Fruit fly (Drosophila melanogaster) whole organism, embryonic: ENCODE results near the gene CG9928.

ENCODE experiments used
- Ada2b ChIP-seq: fragments of 200-800 bp; sonication (Bioruptor generic); IDR thresholded peaks from 2 replicates; pipeline ENCODE4 v1.3.6; 2022; ENCODE audit warnings: missing biosample characterization, missing genetic modification characterization
- Atf-2 ChIP-seq: fragments of 200-800 bp; sonication (Bioruptor generic); optimal IDR thresholded peaks from 2 replicates; lab custom pipeline; 2016; ENCODE audit warnings: missing biosample characterization, missing genetic modification characterization
- Atf6 ChIP-seq: fragments of 200-800 bp; sonication (Bioruptor generic); IDR thresholded peaks from 2 replicates; pipeline ENCODE4 v1.3.6; 2022; ENCODE audit warnings: missing biosample characterization, missing genetic modification characterization
- Blimp-1 ChIP-seq: fragments of 200-800 bp; sonication (Bioruptor generic); optimal IDR thresholded peaks from 3 replicates; lab custom pipeline; 2018; ENCODE audit warnings: missing biosample characterization, missing genetic modification characterization, mild to moderate bottlenecking, moderate library complexity, missing genetic modification reagents
- CG12659 ChIP-seq: fragments of 200-800 bp; sonication (Bioruptor generic); optimal IDR thresholded peaks from 3 replicates; lab custom pipeline; 2017; ENCODE audit warnings: mild to moderate bottlenecking, missing biosample characterization, missing genetic modification reagents, missing genetic modification characterization
- CG1602 ChIP-seq: fragments of 200-800 bp; sonication (Bioruptor generic); optimal IDR thresholded peaks from 3 replicates; lab custom pipeline; 2016; ENCODE audit warnings: missing biosample characterization, missing genetic modification characterization
- CG17359 ChIP-seq: fragments of 200-800 bp; sonication (Bioruptor generic); optimal IDR thresholded peaks from 3 replicates; lab custom pipeline; 2018; ENCODE audit warnings: missing biosample characterization, mild to moderate bottlenecking, missing genetic modification characterization, moderate library complexity
- CG18599 ChIP-seq: fragments of 200-800 bp; sonication (Bioruptor generic); optimal IDR thresholded peaks from 3 replicates; lab custom pipeline; 2017; ENCODE audit warnings: missing biosample characterization, missing genetic modification characterization, mild to moderate bottlenecking, moderate library complexity, missing genetic modification reagents
- CG31224 ChIP-seq: fragments of 200-800 bp; sonication (Bioruptor generic); IDR thresholded peaks from 2 replicates; pipeline ENCODE4 v1.3.6; 2022; ENCODE audit warnings: missing biosample characterization, missing genetic modification characterization
- CG32772 ChIP-seq: fragments of 200-800 bp; sonication (Bioruptor generic); IDR thresholded peaks from 2 replicates; pipeline ENCODE4 v1.3.6; 2022; ENCODE audit warnings: missing biosample characterization, missing genetic modification characterization
- CG3281 ChIP-seq: fragments of 200-800 bp; sonication (Bioruptor generic); optimal IDR thresholded peaks from 3 replicates; lab custom pipeline; 2017; ENCODE audit warnings: missing biosample characterization, mild to moderate bottlenecking, missing genetic modification characterization
- CG3726 ChIP-seq: fragments of 200-800 bp; sonication (Bioruptor generic); IDR thresholded peaks from 3 replicates; pipeline ENCODE4, ENCODE4 v1.3.6; 2022; ENCODE audit warnings: missing biosample characterization, missing genetic modification characterization
- CG8089 ChIP-seq: fragments of 200-800 bp; sonication (Bioruptor generic); optimal IDR thresholded peaks from 3 replicates; lab custom pipeline; 2016; ENCODE audit warnings: missing biosample characterization, missing genetic modification characterization
- CG9876 ChIP-seq: fragments of 200-800 bp; sonication (Bioruptor generic); optimal IDR thresholded peaks from 2 replicates; lab custom pipeline; 2016; ENCODE audit warnings: missing biosample characterization, missing genetic modification characterization
- CoRest ChIP-seq: fragments of 200-800 bp; sonication (Bioruptor generic); optimal IDR thresholded peaks from 3 replicates; lab custom pipeline; 2018; ENCODE audit warnings: missing biosample characterization, mild to moderate bottlenecking, missing genetic modification characterization, moderate library complexity
- Ets65A ChIP-seq: fragments of 200-800 bp; sonication (Bioruptor generic); peaks from one replicate; lab custom pipeline; 2016; ENCODE audit warnings: missing biosample characterization, missing genetic modification characterization
- Gsc ChIP-seq: fragments of 200-800 bp; sonication (Bioruptor generic); IDR thresholded peaks from 2 replicates; pipeline ENCODE4 v1.3.6; 2022; ENCODE audit warnings: missing biosample characterization, missing genetic modification characterization
- HHEX ChIP-seq: fragments of 200-800 bp; sonication (Bioruptor generic); optimal IDR thresholded peaks from 3 replicates; lab custom pipeline; 2017; ENCODE audit warnings: missing biosample characterization, mild to moderate bottlenecking, missing genetic modification characterization, missing genetic modification reagents
- Hand ChIP-seq: fragments of 200-800 bp; sonication (Bioruptor generic); optimal IDR thresholded peaks from 2 replicates; lab custom pipeline; 2017; ENCODE audit warnings: mild to moderate bottlenecking, missing biosample characterization, missing genetic modification reagents, missing genetic modification characterization
- Hmr ChIP-seq: fragments of 200-800 bp; sonication (Bioruptor generic); optimal IDR thresholded peaks from 3 replicates; lab custom pipeline; 2017; ENCODE audit warnings: mild to moderate bottlenecking, missing biosample characterization, missing genetic modification reagents, missing genetic modification characterization
- Hr78 ChIP-seq, 2 experiments: fragments of 200-800 bp in 1 of 2; fragments of >200 bp in 1 of 2; sonication (Bioruptor generic) in 1 of 2; optimal IDR thresholded peaks; 2 replicates each; lab custom pipeline; 2017 to 2019; ENCODE audit warnings: missing biosample characterization in 2 of 2, missing genetic modification characterization in 2 of 2, mild to moderate bottlenecking in 1 of 2, moderate library complexity in 1 of 2
- Med ChIP-seq: fragments of 200-800 bp; sonication (Bioruptor generic); peaks from one replicate; lab custom pipeline; 2016; ENCODE audit warnings: missing biosample characterization, missing genetic modification characterization, mild to moderate bottlenecking, inconsistent platforms, moderate library complexity
- NK7.1 ChIP-seq: fragments of 200-800 bp; sonication (Bioruptor generic); optimal IDR thresholded peaks from 3 replicates; lab custom pipeline; 2016; ENCODE audit warnings: missing biosample characterization, missing genetic modification characterization
- Neu2 ChIP-seq: fragments of 200-800 bp; sonication (Bioruptor generic); optimal IDR thresholded peaks from 3 replicates; lab custom pipeline; 2016; ENCODE audit warnings: missing biosample characterization, missing genetic modification characterization, borderline replicate concordance
- Sox102F ChIP-seq: fragments of 200-800 bp; sonication (Bioruptor generic); optimal IDR thresholded peaks from 2 replicates; lab custom pipeline; 2018; ENCODE audit warnings: missing biosample characterization, mild to moderate bottlenecking, missing genetic modification characterization, moderate library complexity
- al ChIP-seq: fragments of 200-800 bp; sonication (Bioruptor generic); IDR thresholded peaks from 2 replicates; pipeline ENCODE4 v1.3.6; 2022; ENCODE audit warnings: missing biosample characterization, missing genetic modification characterization
- chinmo ChIP-seq: fragments of 200-800 bp; sonication (Bioruptor generic); IDR thresholded peaks from 4 replicates; pipeline ENCODE4 v1.3.6; 2022; ENCODE audit warnings: missing biosample characterization, missing genetic modification characterization; ENCODE audit not compliant: partially characterized antibody
- chn ChIP-seq: fragments of 200-800 bp; sonication (Bioruptor generic); optimal IDR thresholded peaks from 2 replicates; lab custom pipeline; 2016; ENCODE audit warnings: missing biosample characterization, missing genetic modification characterization
- dimm ChIP-seq: fragments of 200-800 bp; sonication (Bioruptor generic); IDR thresholded peaks from 2 replicates; pipeline ENCODE4 v1.3.6; 2022; ENCODE audit warnings: missing biosample characterization, missing genetic modification characterization
- dmrt11E ChIP-seq: fragments of 200-800 bp; sonication (Bioruptor generic); optimal IDR thresholded peaks from 3 replicates; lab custom pipeline; 2018; ENCODE audit warnings: missing biosample characterization, mild to moderate bottlenecking, missing genetic modification characterization, moderate library complexity
- dpn ChIP-seq, 2 experiments: fragments of 200-800 bp; sonication (Bioruptor generic); optimal IDR thresholded peaks; 3 replicates each; lab custom pipeline; 2016; ENCODE audit warnings: missing biosample characterization in 2 of 2, missing genetic modification characterization in 2 of 2
- dysf ChIP-seq: fragments of 200-800 bp; sonication (Bioruptor generic); IDR thresholded peaks from 3 replicates; pipeline ENCODE4 v1.3.6; 2022; ENCODE audit warnings: missing biosample characterization, missing genetic modification characterization
- exex ChIP-seq: fragments of 200-800 bp; sonication (Bioruptor generic); optimal IDR thresholded peaks from 4 replicates; lab custom pipeline; 2018; ENCODE audit warnings: missing biosample characterization, mild to moderate bottlenecking, missing genetic modification characterization, moderate library complexity
- gem ChIP-seq: fragments of 200-800 bp; sonication (Bioruptor generic); optimal IDR thresholded peaks from 2 replicates; lab custom pipeline; 2019; ENCODE audit warnings: missing biosample characterization, mild to moderate bottlenecking, missing genetic modification characterization, moderate library complexity
- gsb-n ChIP-seq: fragments of 200-800 bp; sonication (Bioruptor generic); optimal IDR thresholded peaks from 3 replicates; lab custom pipeline; 2018; ENCODE audit warnings: missing biosample characterization, mild to moderate bottlenecking, missing genetic modification characterization
- hkb ChIP-seq, 2 experiments: fragments of 200-800 bp in 1 of 2; fragments of >200 bp in 1 of 2; sonication (Bioruptor generic) in 1 of 2; IDR thresholded peaks in 1 of 2; optimal IDR thresholded peaks in 1 of 2; 2 replicates each; pipeline versions ENCODE4 v1.3.6 to Lab custom; 2017 to 2022; ENCODE audit warnings: missing biosample characterization in 1 of 2, missing genetic modification characterization in 1 of 2
- hth ChIP-seq: fragments of >200 bp; optimal IDR thresholded peaks from 2 replicates; lab custom pipeline; 2017; ENCODE audit warnings: inconsistent platforms
- jigr1 ChIP-seq: fragments of 200-800 bp; sonication (Bioruptor generic); IDR thresholded peaks from 3 replicates; pipeline ENCODE4 v1.3.6; 2022; ENCODE audit warnings: missing biosample characterization, missing genetic modification characterization
- lov ChIP-seq, 2 experiments: fragments of 200-800 bp in 1 of 2; fragments of >200 bp in 1 of 2; sonication (Bioruptor generic) in 1 of 2; IDR thresholded peaks in 1 of 2; optimal IDR thresholded peaks in 1 of 2; 2 replicates in 1 of 2; 3 replicates in 1 of 2; pipeline versions ENCODE4 v1.3.6 to Lab custom; 2017 to 2022; ENCODE audit warnings: missing biosample characterization in 1 of 2, missing genetic modification characterization in 1 of 2
- nmo ChIP-seq: fragments of 200-800 bp; sonication (Bioruptor generic); optimal IDR thresholded peaks from 2 replicates; lab custom pipeline; 2018; ENCODE audit warnings: missing biosample characterization, mild to moderate bottlenecking, missing genetic modification characterization, moderate library complexity
- onecut ChIP-seq: fragments of 200-800 bp; sonication (Bioruptor generic); IDR thresholded peaks from 2 replicates; pipeline ENCODE4 v1.3.6; 2022; ENCODE audit warnings: missing biosample characterization, missing genetic modification characterization
- org-1 ChIP-seq: fragments of 200-800 bp; sonication (Bioruptor generic); optimal IDR thresholded peaks from 2 replicates; lab custom pipeline; 2017; ENCODE audit warnings: missing biosample characterization, missing genetic modification characterization
- repo ChIP-seq: fragments of 200-800 bp; sonication (Bioruptor generic); optimal IDR thresholded peaks from 2 replicates; lab custom pipeline; 2016; ENCODE audit warnings: missing biosample characterization, missing genetic modification characterization
- sens-2 ChIP-seq: fragments of 200-800 bp; sonication (Bioruptor generic); IDR thresholded peaks from 2 replicates; pipeline ENCODE4 v1.3.6; 2022; ENCODE audit warnings: missing biosample characterization, missing genetic modification characterization
- sima ChIP-seq: fragments of 200-800 bp; sonication (Bioruptor generic); optimal IDR thresholded peaks from 2 replicates; lab custom pipeline; 2016; ENCODE audit warnings: missing biosample characterization, missing genetic modification characterization
- so ChIP-seq: fragments of 200-800 bp; sonication (Bioruptor generic); IDR thresholded peaks from 3 replicates; pipeline ENCODE4 v1.3.6; 2022; ENCODE audit warnings: missing biosample characterization, missing genetic modification characterization
- tgo ChIP-seq: fragments of 200-800 bp; sonication (Bioruptor generic); IDR thresholded peaks from 3 replicates; pipeline ENCODE4 v1.3.6; 2022; ENCODE audit warnings: missing biosample characterization, missing genetic modification characterization
- tup ChIP-seq: fragments of 200-800 bp; sonication (Bioruptor generic); optimal IDR thresholded peaks from 2 replicates; lab custom pipeline; 2016; ENCODE audit warnings: missing biosample characterization, mild to moderate bottlenecking, missing genetic modification characterization, moderate library complexity
- vfl ChIP-seq: fragments of 200-800 bp; sonication (Bioruptor generic); optimal IDR thresholded peaks from 2 replicates; lab custom pipeline; 2016; ENCODE audit warnings: missing biosample characterization, missing genetic modification characterization
- vvl ChIP-seq: fragments of 200-800 bp; sonication (Bioruptor generic); IDR thresholded peaks from 2 replicates; pipeline ENCODE4 v1.3.6; 2022; ENCODE audit warnings: missing biosample characterization, missing genetic modification characterization

The CG9928 gene

dm6 chr2L:13156349-13156748 lies 13.6 kb upstream of the CG9928 start (continued):
- no peak for TF ChIP-seq CG1602 (GFP tag; lab: Kevin White, UChicago)
- TF ChIP-seq CG3281 (GFP tag; lab: Kevin White, UChicago), result no peak
- TF ChIP-seq Ets65A (GFP tag; lab: Kevin White, UChicago), result peak; percentile 29
- TF ChIP-seq CG18599 (GFP tag; lab: Kevin White, UChicago), result peak; percentile 15
- TF ChIP-seq tup (GFP tag; lab: Kevin White, UChicago), result no peak
- no peak for TF ChIP-seq Hand
- peak; percentile 2 for TF ChIP-seq Hmr (GFP tag; lab: Kevin White, UChicago)
- TF ChIP-seq NK7.1, result no peak
- peak; percentile 33 for TF ChIP-seq Blimp-1 (GFP tag; lab: Kevin White, UChicago)
- 0 out of 4 replicates have a peak, but pooled peaks have one; percentile 48 for TF ChIP-seq chinmo (GFP tag; lab: Robert Waterston, UW)
- TF ChIP-seq CoRest (tag; lab: Kevin White, UChicago), result peak; percentile 24
- TF ChIP-seq org-1, result no peak
- peak; percentile 27 for TF ChIP-seq Sox102F (GFP tag; lab: Kevin White, UChicago)
- 0 out of 2 replicates have a peak, but pooled peaks have one; percentile 9 for TF ChIP-seq Ada2b (GFP tag; lab: Robert Waterston, UW)
- no peak for TF ChIP-seq Hr78 (GFP tag; optimal IDR thresholded peaks at IDR 0.05; lab: Kevin White, UChicago)
- TF ChIP-seq CG9876, result no peak
- TF ChIP-seq repo (GFP tag; lab: Kevin White, UChicago), result no peak
- TF ChIP-seq vfl (GFP tag; lab: Kevin White, UChicago), result no peak
- TF ChIP-seq CG31224 (GFP tag; lab: Robert Waterston, UW), result no peak
- TF ChIP-seq hth, result no peak
- TF ChIP-seq Atf-2 (GFP tag; lab: Kevin White, UChicago), result no peak
- no peak for TF ChIP-seq dmrt11E (tag; lab: Kevin White, UChicago)
- no peak for TF ChIP-seq lov (optimal IDR thresholded peaks at IDR 0.05; lab: Kevin White, UChicago)
- TF ChIP-seq lov (GFP tag; IDR thresholded peaks at IDR 0.05; lab: Robert Waterston, UW), result no peak
- no peak for TF ChIP-seq dpn (GFP tag; optimal IDR thresholded peaks at IDR 0.05; lab: Kevin White, UChicago)
- peak; percentile 53; the same call in 2 of the 3 replicates for TF ChIP-seq tgo (GFP tag; lab: Robert Waterston, UW)
- no peak for TF ChIP-seq CG17359 (tag; lab: Kevin White, UChicago)
- TF ChIP-seq gsb-n (tag; lab: Kevin White, UChicago), result no peak
- TF ChIP-seq exex, result no peak
- TF ChIP-seq hkb (optimal IDR thresholded peaks at IDR 0.05; lab: Kevin White, UChicago), result no peak
- peak; percentile 57 for TF ChIP-seq hkb (GFP tag; IDR thresholded peaks at IDR 0.05; lab: Robert Waterston, UW)
- TF ChIP-seq gem, result peak; percentile 61
- TF ChIP-seq onecut, result no peak
- TF ChIP-seq CG3726 (GFP tag; lab: Robert Waterston, UW), result no peak
- TF ChIP-seq Gsc (GFP tag; lab: Robert Waterston, UW), result no peak
- TF ChIP-seq HHEX (GFP tag; lab: Kevin White, UChicago), result no peak
- TF ChIP-seq al (GFP tag; lab: Robert Waterston, UW), result 0 out of 2 replicates have a peak, but pooled peaks have one; percentile 18
- TF ChIP-seq sens-2 (GFP tag; lab: Robert Waterston, UW), result no peak
- TF ChIP-seq Atf6 (GFP tag; lab: Robert Waterston, UW), result 0 out of 2 replicates have a peak, but pooled peaks have one; percentile 38
- 0 out of 2 replicates have a peak, but pooled peaks have one; percentile 13 for TF ChIP-seq CG32772 (GFP tag; lab: Robert Waterston, UW)
- no peak for TF ChIP-seq dimm
- peak; percentile 12 for TF ChIP-seq nmo (GFP tag; lab: Kevin White, UChicago)
- no peak for TF ChIP-seq Neu2 (GFP tag; lab: Kevin White, UChicago)
- TF ChIP-seq chn (GFP tag; lab: Kevin White, UChicago), result no peak
- 0 out of 3 replicates have a peak, but pooled peaks have one; percentile 39 for TF ChIP-seq so (GFP tag; lab: Robert Waterston, UW)
- no peak for TF ChIP-seq CG8089 (GFP tag; lab: Kevin White, UChicago)
- TF ChIP-seq CG12659 (GFP tag; lab: Kevin White, UChicago), result peak; percentile 12
- TF ChIP-seq jigr1 (GFP tag; lab: Robert Waterston, UW), result no peak
- TF ChIP-seq vvl (GFP tag; lab: Robert Waterston, UW), result no peak
- TF ChIP-seq sima (GFP tag; lab: Kevin White, UChicago), result no peak
- TF ChIP-seq dysf, result peak; percentile 58; the same call in 1 of the 3 replicates
- no peak for TF ChIP-seq Med
